Fruit fly (Drosophila melanogaster) whole organism, prepupa: Measurements from ENCODE around the gene CG34300.

ENCODE experiments used
- CG10631 ChIP-seq: fragments of 200-800 bp; sonication (Bioruptor generic); optimal IDR thresholded peaks from 2 replicates; lab custom pipeline; 2016; ENCODE audit warnings: missing biosample characterization, missing genetic modification characterization
- CG10669 ChIP-seq: fragments of 200-800 bp; sonication (Bioruptor generic); optimal IDR thresholded peaks from 3 replicates; lab custom pipeline; 2018; ENCODE audit warnings: missing biosample characterization, mild to moderate bottlenecking, missing genetic modification characterization, moderate library complexity
- CG11294 ChIP-seq: fragments of 200-800 bp; sonication (Bioruptor generic); IDR thresholded peaks from 2 replicates; pipeline ENCODE4 v1.3.6; 2022; ENCODE audit warnings: missing biosample characterization, missing genetic modification characterization
- CG11762 ChIP-seq: fragments of 200-800 bp; sonication (Bioruptor generic); optimal IDR thresholded peaks from 3 replicates; lab custom pipeline; 2016; ENCODE audit warnings: missing biosample characterization, missing genetic modification characterization; ENCODE audit not compliant: insufficient read depth
- CG11902 ChIP-seq: fragments of 200-800 bp; sonication (Bioruptor generic); optimal IDR thresholded peaks from 3 replicates; lab custom pipeline; 2016; ENCODE audit warnings: missing biosample characterization, missing genetic modification characterization
- CG15336 ChIP-seq: fragments of 200-800 bp; sonication (Bioruptor generic); IDR thresholded peaks from 2 replicates; pipeline ENCODE4 v1.3.6; 2022; ENCODE audit warnings: missing biosample characterization, missing genetic modification characterization
- CG1621 ChIP-seq: fragments of 200-800 bp; sonication (Bioruptor generic); optimal IDR thresholded peaks from 3 replicates; lab custom pipeline; 2018; ENCODE audit warnings: missing biosample characterization, mild to moderate bottlenecking, missing genetic modification characterization
- CG16779 ChIP-seq: fragments of 200-800 bp; sonication (Bioruptor generic); optimal IDR thresholded peaks from 3 replicates; lab custom pipeline; 2017; ENCODE audit warnings: missing biosample characterization, mild to moderate bottlenecking, missing genetic modification characterization
- CG3032 ChIP-seq: fragments of 200-800 bp; optimal IDR thresholded peaks from 2 replicates; lab custom pipeline; 2019; ENCODE audit warnings: missing biosample characterization, mild to moderate bottlenecking, missing genetic modification characterization, moderate library complexity
- CG4318 ChIP-seq: fragments of 200-800 bp; sonication (Bioruptor generic); optimal IDR thresholded peaks from 3 replicates; lab custom pipeline; 2017; ENCODE audit warnings: missing biosample characterization, mild to moderate bottlenecking, missing genetic modification characterization
- CG6163 ChIP-seq: fragments of 200-800 bp; sonication (Bioruptor generic); IDR thresholded peaks from 3 replicates; pipeline ENCODE4 v1.3.6; 2022; ENCODE audit warnings: missing biosample characterization, missing genetic modification characterization
- CG6276 ChIP-seq: fragments of 200-800 bp; sonication (Bioruptor generic); optimal IDR thresholded peaks from 2 replicates; lab custom pipeline; 2017; ENCODE audit warnings: missing biosample characterization, mild to moderate bottlenecking, missing genetic modification characterization
- CG6808 ChIP-seq: fragments of 200-800 bp; sonication (Bioruptor generic); optimal IDR thresholded peaks from 3 replicates; lab custom pipeline; 2017; ENCODE audit warnings: missing biosample characterization, missing genetic modification characterization, mild to moderate bottlenecking, moderate library complexity, missing genetic modification reagents
- CG6854 ChIP-seq: fragments of 200-800 bp; sonication (Bioruptor generic); optimal IDR thresholded peaks from 2 replicates; lab custom pipeline; 2017; ENCODE audit warnings: missing biosample characterization, mild to moderate bottlenecking, missing genetic modification characterization
- CG7368 ChIP-seq: fragments of 200-800 bp; sonication (Bioruptor generic); optimal IDR thresholded peaks from 3 replicates; lab custom pipeline; 2016; ENCODE audit warnings: missing biosample characterization, missing genetic modification characterization
- CG8119 ChIP-seq: fragments of 200-800 bp; sonication (Bioruptor generic); IDR thresholded peaks from 3 replicates; pipeline ENCODE4 v1.3.6; 2022; ENCODE audit warnings: missing biosample characterization, missing genetic modification characterization
- CG8319 ChIP-seq: fragments of 200-800 bp; sonication (Bioruptor generic); optimal IDR thresholded peaks from 3 replicates; lab custom pipeline; 2016; ENCODE audit warnings: missing biosample characterization, missing genetic modification characterization
- CG8632 ChIP-seq: fragments of 200-800 bp; sonication (Bioruptor generic); optimal IDR thresholded peaks from 3 replicates; lab custom pipeline; 2016; ENCODE audit warnings: missing biosample characterization, missing genetic modification characterization
- CG9139 ChIP-seq: fragments of 200-800 bp; sonication (Bioruptor generic); optimal IDR thresholded peaks from 3 replicates; lab custom pipeline; 2017; ENCODE audit warnings: missing biosample characterization, mild to moderate bottlenecking, missing genetic modification characterization
- Eip75B ChIP-seq: fragments of 200-800 bp; sonication (Bioruptor generic); optimal IDR thresholded peaks from 3 replicates; lab custom pipeline; 2016; ENCODE audit warnings: missing biosample characterization, missing genetic modification characterization
- Eip78C ChIP-seq: fragments of 200-800 bp; sonication (Bioruptor generic); peaks from one replicate; lab custom pipeline; 2016; ENCODE audit warnings: missing biosample characterization, missing genetic modification characterization
- Eip93F ChIP-seq: fragments of 200-800 bp; sonication (Bioruptor generic); optimal IDR thresholded peaks from 2 replicates; lab custom pipeline; 2016; ENCODE audit warnings: missing biosample characterization, mild to moderate bottlenecking, missing genetic modification characterization
- Ets96B ChIP-seq: fragments of 200-800 bp; optimal IDR thresholded peaks from 2 replicates; lab custom pipeline; 2019; ENCODE audit warnings: missing biosample characterization, mild to moderate bottlenecking, missing genetic modification characterization, moderate library complexity
- Hr38 ChIP-seq: sonication (Bioruptor generic); optimal IDR thresholded peaks from 2 replicates; lab custom pipeline; 2016; ENCODE audit warnings: missing biosample characterization, missing genetic modification characterization
- Hr39 ChIP-seq: fragments of 200-800 bp; sonication (Bioruptor generic); optimal IDR thresholded peaks from 2 replicates; lab custom pipeline; 2016; ENCODE audit warnings: missing biosample characterization, missing genetic modification characterization
- Hr4 ChIP-seq: fragments of 200-800 bp; sonication (Bioruptor generic); optimal IDR thresholded peaks from 3 replicates; lab custom pipeline; 2016; ENCODE audit warnings: missing biosample characterization, missing genetic modification characterization
- Lpt ChIP-seq: fragments of 200-800 bp; sonication (Bioruptor generic); optimal IDR thresholded peaks from 3 replicates; lab custom pipeline; 2016; ENCODE audit warnings: missing biosample characterization, missing genetic modification characterization
- Met ChIP-seq: fragments of 200-800 bp; sonication (Bioruptor generic); optimal IDR thresholded peaks from 3 replicates; lab custom pipeline; 2016; ENCODE audit warnings: missing biosample characterization, missing genetic modification characterization
- OdsH ChIP-seq: fragments of 200-800 bp; sonication (Bioruptor generic); optimal IDR thresholded peaks from 3 replicates; lab custom pipeline; 2016; ENCODE audit warnings: missing biosample characterization, missing genetic modification characterization
- Smox ChIP-seq: fragments of 200-800 bp; sonication (Bioruptor generic); optimal IDR thresholded peaks from 3 replicates; lab custom pipeline; 2016; ENCODE audit warnings: missing biosample characterization, missing genetic modification characterization
- Sox14 ChIP-seq: fragments of 200-800 bp; sonication (Bioruptor generic); optimal IDR thresholded peaks from 3 replicates; lab custom pipeline; 2016; ENCODE audit warnings: missing biosample characterization, missing genetic modification characterization
- acj6 ChIP-seq: fragments of 200-800 bp; sonication (Bioruptor generic); optimal IDR thresholded peaks from 3 replicates; lab custom pipeline; 2016; ENCODE audit warnings: missing biosample characterization, missing genetic modification characterization
- cyc ChIP-seq: fragments of 200-800 bp; sonication (Bioruptor generic); optimal IDR thresholded peaks from 3 replicates; lab custom pipeline; 2016; ENCODE audit warnings: missing biosample characterization, missing genetic modification characterization
- dac ChIP-seq: fragments of 200-800 bp; sonication (Bioruptor generic); optimal IDR thresholded peaks from 2 replicates; lab custom pipeline; 2017; ENCODE audit warnings: missing biosample characterization, mild to moderate bottlenecking, missing genetic modification characterization
- dsx ChIP-seq: fragments of 200-800 bp; optimal IDR thresholded peaks from 3 replicates; lab custom pipeline; 2019; ENCODE audit warnings: missing biosample characterization, mild to moderate bottlenecking, missing genetic modification characterization, moderate library complexity; ENCODE audit not compliant: poor library complexity, severe bottlenecking
- eg ChIP-seq: fragments of 200-800 bp; sonication (Bioruptor generic); IDR thresholded peaks from 3 replicates; pipeline ENCODE4 v1.3.6; 2022; ENCODE audit warnings: missing biosample characterization, missing genetic modification characterization
- esn ChIP-seq: fragments of 200-800 bp; sonication (Bioruptor generic); optimal IDR thresholded peaks from 2 replicates; lab custom pipeline; 2016; ENCODE audit warnings: missing biosample characterization, mild to moderate bottlenecking, missing genetic modification characterization, moderate library complexity
- fd59A ChIP-seq: fragments of 200-800 bp; sonication (Bioruptor generic); optimal IDR thresholded peaks from 2 replicates; lab custom pipeline; 2017; ENCODE audit warnings: missing biosample characterization, mild to moderate bottlenecking, missing genetic modification characterization, missing genetic modification reagents
- fd85E ChIP-seq: fragments of 200-800 bp; sonication (Bioruptor generic); optimal IDR thresholded peaks from 3 replicates; lab custom pipeline; 2016; ENCODE audit warnings: missing biosample characterization, missing genetic modification characterization
- fkh ChIP-seq: fragments of 200-800 bp; sonication (Bioruptor generic); optimal IDR thresholded peaks from 3 replicates; lab custom pipeline; 2017; ENCODE audit warnings: missing biosample characterization, mild to moderate bottlenecking, missing genetic modification characterization, moderate library complexity
- lz ChIP-seq: fragments of 200-800 bp; sonication (Bioruptor generic); optimal IDR thresholded peaks from 3 replicates; lab custom pipeline; 2016; ENCODE audit warnings: missing biosample characterization, missing genetic modification characterization
- net ChIP-seq: fragments of 200-800 bp; sonication (Bioruptor generic); optimal IDR thresholded peaks from 3 replicates; lab custom pipeline; 2016; ENCODE audit warnings: missing biosample characterization, missing genetic modification characterization
- pdm3 ChIP-seq: fragments of 200-800 bp; sonication (Bioruptor generic); optimal IDR thresholded peaks from 3 replicates; lab custom pipeline; 2016; ENCODE audit warnings: missing biosample characterization, missing genetic modification characterization
- spab ChIP-seq: fragments of 200-800 bp; sonication (Bioruptor generic); optimal IDR thresholded peaks from 2 replicates; lab custom pipeline; 2017; ENCODE audit warnings: missing biosample characterization, mild to moderate bottlenecking, missing genetic modification characterization, missing genetic modification reagents
- ss ChIP-seq, 2 experiments: fragments of 200-800 bp; sonication (Bioruptor generic); optimal IDR thresholded peaks; 2 replicates in 1 of 2; 3 replicates in 1 of 2; lab custom pipeline; 2017 to 2018; ENCODE audit warnings: mild to moderate bottlenecking in 2 of 2, missing biosample characterization in 2 of 2, missing genetic modification characterization in 2 of 2, moderate library complexity in 1 of 2
- svp ChIP-seq: fragments of 200-800 bp; sonication (Bioruptor generic); peaks from one replicate; lab custom pipeline; 2016; ENCODE audit warnings: missing biosample characterization, missing genetic modification characterization
- topi ChIP-seq: fragments of 200-800 bp; sonication (Bioruptor generic); optimal IDR thresholded peaks from 3 replicates; lab custom pipeline; 2016; ENCODE audit warnings: missing biosample characterization, missing genetic modification characterization
- vri ChIP-seq: fragments of 200-800 bp; sonication (Bioruptor generic); optimal IDR thresholded peaks from 3 replicates; lab custom pipeline; 2016; ENCODE audit warnings: missing biosample characterization, mild to moderate bottlenecking, missing genetic modification characterization

Gene CG34300

DNA sequence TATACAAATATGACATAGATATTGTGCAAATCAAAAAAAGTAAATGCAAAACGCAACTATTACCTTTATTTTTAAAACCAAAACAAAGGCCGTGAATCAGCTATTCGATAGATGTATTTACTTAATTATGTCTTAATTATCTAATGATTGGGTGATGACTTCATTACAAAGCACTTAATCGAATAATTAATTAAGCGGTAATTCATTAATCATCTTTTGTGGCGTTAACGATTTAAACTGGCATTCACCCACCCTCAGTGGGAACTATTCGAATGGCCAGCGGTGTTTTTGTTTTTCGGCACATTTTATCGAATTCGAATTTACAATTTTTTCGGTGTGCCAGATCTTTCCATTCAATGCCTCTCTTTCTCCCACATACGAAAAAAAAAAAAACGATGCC is 31.0 kb upstream of the CG34300 start (continued):
- TF ChIP-seq CG1621 (tag; lab: Kevin White, UChicago) (no peak), Hr38 (GFP tag; lab: Kevin White, UChicago) (no peak), CG6276 (GFP tag; lab: Kevin White, UChicago) (peak; percentile 44), svp (GFP tag; lab: Kevin White, UChicago) (peak; percentile 46), net (GFP tag; lab: Kevin White, UChicago) (no peak), CG8119 (GFP tag; lab: Robert Waterston, UW) (peak; percentile 30; the same call in 2 of the 3 replicates), Smox (no peak), CG10669 (GFP tag; lab: Kevin White, UChicago) (no peak), CG6808 (GFP tag; lab: Kevin White, UChicago) (no peak), Hr4 (GFP tag; lab: Kevin White, UChicago) (peak; percentile 51), Eip75B (no peak), spab (GFP tag; lab: Kevin White, UChicago) (no peak), CG9139 (GFP tag; lab: Kevin White, UChicago) (no peak), CG6854 (GFP tag; lab: Kevin White, UChicago) (no peak), Eip78C (GFP tag; lab: Kevin White, UChicago) (peak; percentile 76), ss (GFP tag; optimal IDR thresholded peaks at IDR 0.05; lab: Kevin White, UChicago) (no peak), CG8319 (GFP tag; lab: Kevin White, UChicago) (no peak), Ets96B (tag; lab: Kevin White, UChicago) (no peak), CG10631 (no peak), Lpt (no peak), eg (GFP tag; lab: Robert Waterston, UW) (no peak), lz (GFP tag; lab: Kevin White, UChicago) (no peak)

DNA sequence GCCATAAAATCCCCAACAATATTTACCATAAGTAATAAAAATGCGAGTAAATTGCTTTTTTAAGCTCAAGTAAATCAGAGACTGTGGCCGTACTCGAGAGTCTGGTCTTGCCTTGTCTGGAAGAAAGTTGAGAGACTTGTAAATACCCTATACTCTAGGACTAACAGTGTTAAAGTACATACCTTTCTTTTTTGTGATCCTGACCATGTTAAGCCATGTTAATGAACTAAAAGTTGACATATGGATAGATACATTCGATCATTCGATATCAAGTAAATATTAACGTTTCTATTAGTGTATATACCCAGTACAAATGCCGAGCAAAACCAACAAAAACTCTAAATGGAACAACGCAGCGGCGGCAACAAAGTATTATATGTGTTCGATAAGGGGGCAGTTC is 29.7 kb upstream of the CG34300 start:
- TF ChIP-seq fd59A (GFP tag; lab: Kevin White, UChicago) (peak; percentile 71), fkh (GFP tag; lab: Kevin White, UChicago) (no peak), esn (GFP tag; lab: Kevin White, UChicago) (peak; percentile 82), Hr39 (peak; percentile 72), spab (GFP tag; lab: Kevin White, UChicago) (peak; percentile 76), vri (GFP tag; lab: Kevin White, UChicago) (peak; percentile 66), CG11762 (GFP tag; lab: Kevin White, UChicago) (peak; percentile 62), CG8119 (GFP tag; lab: Robert Waterston, UW) (peak; percentile 81), CG8319 (GFP tag; lab: Kevin White, UChicago) (peak; percentile 83), CG7368 (GFP tag; lab: Kevin White, UChicago) (peak; percentile 80), Hr38 (GFP tag; lab: Kevin White, UChicago) (no peak), CG6163 (peak; percentile 82), acj6 (GFP tag; lab: Kevin White, UChicago) (peak; percentile 76), CG16779 (tag; lab: Kevin White, UChicago) (peak; percentile 73), CG8632 (peak; percentile 79), CG3032 (peak; percentile 78), cyc (GFP tag; lab: Kevin White, UChicago) (peak; percentile 76), Ets96B (tag; lab: Kevin White, UChicago) (peak; percentile 86), Smox (peak; percentile 62), CG11902 (GFP tag; lab: Kevin White, UChicago) (peak; percentile 70), eg (GFP tag; lab: Robert Waterston, UW) (peak; percentile 76), CG6276 (GFP tag; lab: Kevin White, UChicago) (peak; percentile 60), fd85E (peak; percentile 53), dsx (GFP tag; lab: Kevin White, UChicago) (peak; percentile 99), ss (GFP tag; optimal IDR thresholded peaks at IDR 0.05; lab: Kevin White, UChicago) (peak; percentile 62 to 81), topi (GFP tag; lab: Kevin White, UChicago) (peak; percentile 82), CG11294 (GFP tag; lab: Robert Waterston, UW) (peak; percentile 32; the same call in 1 of the 2 replicates), CG15336 (GFP tag; lab: Robert Waterston, UW) (peak; percentile 82), CG9139 (GFP tag; lab: Kevin White, UChicago) (peak; percentile 55), dac (GFP tag; lab: Kevin White, UChicago) (no peak), OdsH (GFP tag; lab: Kevin White, UChicago) (peak; percentile 85), Sox14 (peak; percentile 79), CG6854 (GFP tag; lab: Kevin White, UChicago) (peak; percentile 28), Eip93F (no peak), pdm3 (GFP tag; lab: Kevin White, UChicago) (peak; percentile 76), Met (GFP tag; lab: Kevin White, UChicago) (peak; percentile 71), CG10631 (peak; percentile 77), CG4318 (GFP tag; lab: Kevin White, UChicago) (peak; percentile 39), CG1621 (tag; lab: Kevin White, UChicago) (peak; percentile 80), net (GFP tag; lab: Kevin White, UChicago) (peak; percentile 82)
